Worm (Caenorhabditis elegans) whole organism, L2 larva: Measurements from ENCODE around the gene fut-1.

Experiments used
- C34F6.9 ChIP-seq: fragments of 150-350 bp; optimal IDR thresholded peaks from 2 replicates; lab custom pipeline; 2014; ENCODE audit warnings: missing biosample characterization, missing genetic modification characterization
- F13H6.1 ChIP-seq: sonication (generic microtip); optimal IDR thresholded peaks from 2 replicates; lab custom pipeline; 2016; ENCODE audit warnings: missing genetic modification characterization, missing compliant biosample characterization
- R02D3.7 ChIP-seq: fragments of 150-350 bp; optimal IDR thresholded peaks from 2 replicates; lab custom pipeline; 2014; ENCODE audit warnings: missing biosample characterization, missing genetic modification characterization
- Y55F3AM.14 ChIP-seq: fragments of 200-800 bp; sonication (Bioruptor generic); optimal IDR thresholded peaks from 2 replicates; lab custom pipeline; 2018; ENCODE audit warnings: mild to moderate bottlenecking, missing genetic modification characterization, missing compliant biosample characterization
- alr-1 ChIP-seq: fragments of 150-350 bp; optimal IDR thresholded peaks from 2 replicates; lab custom pipeline; 2014; ENCODE audit warnings: missing biosample characterization, missing genetic modification characterization
- ama-1 ChIP-seq: fragments of 150-350 bp; optimal IDR thresholded peaks from 2 replicates; lab custom pipeline; 2018; ENCODE audit warnings: inconsistent platforms
- blmp-1 ChIP-seq: sonication (generic microtip); optimal IDR thresholded peaks from 2 replicates; lab custom pipeline; 2017; ENCODE audit warnings: missing genetic modification characterization, mild to moderate bottlenecking, missing compliant biosample characterization, antibody characterized with exemption, moderate library complexity; ENCODE audit not compliant: insufficient read depth
- ceh-16 ChIP-seq: fragments of 150-350 bp; optimal IDR thresholded peaks from 2 replicates; lab custom pipeline; 2014; ENCODE audit warnings: missing biosample characterization, missing genetic modification characterization
- ceh-82 ChIP-seq: fragments of 150-350 bp; optimal IDR thresholded peaks from 2 replicates; lab custom pipeline; 2014; ENCODE audit warnings: missing biosample characterization, missing genetic modification characterization
- crh-2 ChIP-seq: sonication (generic microtip); optimal IDR thresholded peaks from 2 replicates; lab custom pipeline; 2017; ENCODE audit warnings: missing biosample characterization, missing genetic modification characterization
- dmd-4 ChIP-seq: sonication (generic microtip); optimal IDR thresholded peaks from 2 replicates; lab custom pipeline; 2017; ENCODE audit warnings: missing biosample characterization, missing genetic modification characterization
- elt-1 ChIP-seq: fragments of 150-350 bp; optimal IDR thresholded peaks from 2 replicates; lab custom pipeline; 2014; ENCODE audit warnings: missing biosample characterization, missing genetic modification characterization
- fos-1 ChIP-seq: fragments of 150-350 bp; optimal IDR thresholded peaks from 2 replicates; lab custom pipeline; 2014; ENCODE audit warnings: missing biosample characterization, missing genetic modification characterization
- gmeb-1 ChIP-seq: fragments of 150-350 bp; optimal IDR thresholded peaks from 2 replicates; lab custom pipeline; 2014; ENCODE audit warnings: missing biosample characterization, missing genetic modification characterization
- lin-11 ChIP-seq: fragments of 150-350 bp; sonication (generic microtip); optimal IDR thresholded peaks from 2 replicates; lab custom pipeline; 2014; ENCODE audit warnings: missing biosample characterization, missing genetic modification characterization, inconsistent platforms, mixed read lengths
- lin-13 ChIP-seq: fragments of 150-350 bp; optimal IDR thresholded peaks from 2 replicates; lab custom pipeline; 2014; ENCODE audit warnings: missing biosample characterization, missing genetic modification reagents, missing genetic modification characterization
- lsy-2 ChIP-seq, 2 experiments: fragments of 150-350 bp in 1 of 2; sonication (generic microtip) in 1 of 2; optimal IDR thresholded peaks; 2 replicates each; lab custom pipeline; 2014 to 2017; ENCODE audit warnings: missing biosample characterization in 2 of 2, missing genetic modification characterization in 2 of 2
- mab-5 ChIP-seq: fragments of 150-350 bp; optimal IDR thresholded peaks from 2 replicates; lab custom pipeline; 2014; ENCODE audit warnings: missing biosample characterization, missing genetic modification characterization
- mbf-1 ChIP-seq: sonication (generic microtip); optimal IDR thresholded peaks from 2 replicates; lab custom pipeline; 2017; ENCODE audit warnings: missing biosample characterization, missing genetic modification characterization
- mdl-1 ChIP-seq, 2 experiments: fragments of 150-350 bp in 1 of 2; sonication (generic microtip) in 1 of 2; optimal IDR thresholded peaks; 2 replicates each; lab custom pipeline; 2017; ENCODE audit warnings: missing biosample characterization in 2 of 2, missing genetic modification characterization in 2 of 2
- nhr-10 ChIP-seq: sonication (generic microtip); optimal IDR thresholded peaks from 2 replicates; lab custom pipeline; 2017; ENCODE audit warnings: missing biosample characterization, missing genetic modification characterization
- nhr-12 ChIP-seq: fragments of 150-350 bp; optimal IDR thresholded peaks from 2 replicates; lab custom pipeline; 2014; ENCODE audit warnings: missing biosample characterization, missing genetic modification characterization
- nhr-21 ChIP-seq: fragments of 150-350 bp; optimal IDR thresholded peaks from 2 replicates; lab custom pipeline; 2014; ENCODE audit warnings: missing biosample characterization, missing genetic modification characterization
- nhr-23 ChIP-seq: fragments of 150-350 bp; optimal IDR thresholded peaks from 2 replicates; lab custom pipeline; 2014; ENCODE audit warnings: missing biosample characterization, missing genetic modification reagents, missing genetic modification characterization
- nhr-6 ChIP-seq: fragments of 150-350 bp; optimal IDR thresholded peaks from 2 replicates; lab custom pipeline; 2014; ENCODE audit warnings: missing biosample characterization, missing genetic modification characterization
- sma-3 ChIP-seq: sonication (generic microtip); optimal IDR thresholded peaks from 2 replicates; lab custom pipeline; 2016; ENCODE audit warnings: missing genetic modification reagents, missing genetic modification characterization, missing compliant biosample characterization
- sma-9 ChIP-seq, 2 experiments: fragments of 150-350 bp in 1 of 2; sonication (generic microtip) in 1 of 2; optimal IDR thresholded peaks; 2 replicates each; lab custom pipeline; 2014 to 2016; ENCODE audit warnings: missing genetic modification characterization in 2 of 2, mild to moderate bottlenecking in 1 of 2, missing biosample characterization in 1 of 2, missing compliant biosample characterization in 1 of 2, missing genetic modification reagents in 1 of 2, moderate library complexity in 1 of 2
- unc-39 ChIP-seq: fragments of 150-350 bp; optimal IDR thresholded peaks from 2 replicates; lab custom pipeline; 2014; ENCODE audit warnings: missing biosample characterization, missing genetic modification characterization
- unc-55 ChIP-seq: fragments of 150-350 bp; sonication (generic microtip); optimal IDR thresholded peaks from 3 replicates; lab custom pipeline; 2014; ENCODE audit warnings: missing biosample characterization, missing genetic modification reagents, missing genetic modification characterization
- unc-62 ChIP-seq: fragments of 150-350 bp; optimal IDR thresholded peaks from 2 replicates; lab custom pipeline; 2014; ENCODE audit warnings: missing biosample characterization, missing genetic modification reagents, missing genetic modification characterization
- zag-1 ChIP-seq: fragments of 150-350 bp; optimal IDR thresholded peaks from 2 replicates; lab custom pipeline; 2014; ENCODE audit warnings: missing biosample characterization, missing genetic modification characterization
- ztf-1 ChIP-seq: fragments of 200-800 bp; sonication (Bioruptor generic); conservative IDR thresholded peaks from 2 replicates; pipeline ENCODE4 v1.3.6; 2022; ENCODE audit warnings: missing genetic modification characterization, missing compliant biosample characterization
- ztf-11 ChIP-seq: sonication (generic microtip); optimal IDR thresholded peaks from 2 replicates; lab custom pipeline; 2017; ENCODE audit warnings: missing biosample characterization, missing genetic modification characterization

Gene fut-1

ce11 chrII:8733627-8734026 is 25.8 kb downstream of the fut-1 start:
- TF ChIP-seq F13H6.1 (tag; lab: Kevin White, UChicago) (no peak), unc-62 (no peak), ceh-82 (no peak), ceh-16 (no peak), nhr-23 (tag; lab: Kevin White, UChicago) (no peak), unc-55 (GFP tag; lab: Kevin White, UChicago) (no peak), lin-11 (tag; lab: Kevin White, UChicago) (no peak), sma-3 (GFP tag; lab: Kevin White, UChicago) (no peak), nhr-10 (tag; lab: Kevin White, UChicago) (no peak)

- TF ChIP-seq ama-1 = no peak
- TF ChIP-seq mdl-1 (tag; optimal IDR thresholded peaks at IDR 0.05; lab: Kevin White, UChicago) = no peak
- TF ChIP-seq nhr-21 (tag; lab: Kevin White, UChicago) = peak; percentile 10
- TF ChIP-seq nhr-12 (tag; lab: Kevin White, UChicago) = no peak
Observed at ce11 chrII:8732339-8733100, 26.9 kb downstream of the fut-1 start, which contains the start of gene rol-6. TSS of gene rol-6 (plus strand) at chrII:8733050.

- no peak for TF ChIP-seq F13H6.1 (tag; lab: Kevin White, UChicago)
- TF ChIP-seq nhr-21 (tag; lab: Kevin White, UChicago) = peak; percentile 65
- no peak for TF ChIP-seq lin-13
Observed at ce11 chrII:8731736-8732229, 27.6 kb downstream of the fut-1 start.

ce11 chrII:8730960-8731693 is 28.3 kb downstream of the fut-1 start:
- TF ChIP-seq dmd-4 (tag; lab: Kevin White, UChicago) (no peak), nhr-21 (tag; lab: Kevin White, UChicago) (peak; percentile 65)

- TF ChIP-seq unc-62 = no peak
- TF ChIP-seq blmp-1 (tag; lab: Kevin White, UChicago) = peak; percentile 88
- peak; percentile 17 for TF ChIP-seq fos-1
- TF ChIP-seq sma-9 (GFP tag; optimal IDR thresholded peaks at IDR 0.05; lab: Kevin White, UChicago) = peak; percentile 28
- TF ChIP-seq sma-9 (tag; optimal IDR thresholded peaks at IDR 0.05; lab: Kevin White, UChicago) = no peak
- TF ChIP-seq alr-1 (tag; lab: Kevin White, UChicago) = no peak
- no peak for TF ChIP-seq zag-1 (tag; lab: Kevin White, UChicago)
- no peak for TF ChIP-seq mab-5 (tag; lab: Kevin White, UChicago)
- TF ChIP-seq nhr-21 (tag; lab: Kevin White, UChicago) = peak; percentile 19
- TF ChIP-seq nhr-12 (tag; lab: Kevin White, UChicago) = no peak
- peak; percentile 7 for TF ChIP-seq C34F6.9 (tag; lab: Kevin White, UChicago)
- TF ChIP-seq lin-13 = no peak
- no peak for TF ChIP-seq Y55F3AM.14 (GFP tag; lab: Kevin White, UChicago)
- no peak for TF ChIP-seq R02D3.7 (tag; lab: Kevin White, UChicago)
- no peak for TF ChIP-seq lsy-2 (tag; optimal IDR thresholded peaks at IDR 0.05; lab: Kevin White, UChicago)
- TF ChIP-seq sma-3 (GFP tag; lab: Kevin White, UChicago) = no peak
- no peak for TF ChIP-seq crh-2 (tag; lab: Kevin White, UChicago)
Observed at ce11 chrII:8730281-8730680, 29.1 kb downstream of the fut-1 start.

- TF ChIP-seq unc-62 (no peak), gmeb-1 (tag; lab: Kevin White, UChicago) (no peak), sma-3 (GFP tag; lab: Kevin White, UChicago) (no peak), mbf-1 (tag; lab: Kevin White, UChicago) (no peak), dmd-4 (tag; lab: Kevin White, UChicago) (no peak), mab-5 (tag; lab: Kevin White, UChicago) (no peak), C34F6.9 (tag; lab: Kevin White, UChicago) (no peak), ztf-11 (no peak), ama-1 (no peak), ztf-1 (no peak), Y55F3AM.14 (GFP tag; lab: Kevin White, UChicago) (no peak), lin-13 (no peak), elt-1 (tag; lab: Kevin White, UChicago) (no peak), blmp-1 (tag; lab: Kevin White, UChicago) (no peak), unc-39 (tag; lab: Kevin White, UChicago) (no peak), nhr-6 (tag; lab: Kevin White, UChicago) (no peak), fos-1 (no peak), nhr-21 (tag; lab: Kevin White, UChicago) (no peak)
- TF ChIP-seq, all 48 proteins: peak for 0
Observed at ce11 chrII:8726700-8727099, 32.7 kb downstream of the fut-1 start, which contains the start of gene T01B7.9. TSS of gene T01B7.9 (minus strand) at chrII:8726800.
